Fruit fly (Drosophila melanogaster) whole organism, embryonic: ENCODE data around the gene CG17982.

Experiments
- Aef1 ChIP-seq: fragments of 200-800 bp; sonication (Bioruptor generic); IDR thresholded peaks from 3 replicates; pipeline ENCODE4 v1.3.6; 2022; ENCODE audit warnings: missing biosample characterization, missing genetic modification characterization
- CG11696 ChIP-seq: fragments of 200-800 bp; sonication (Bioruptor generic); IDR thresholded peaks from 2 replicates; pipeline ENCODE4 v1.3.6; 2022; ENCODE audit warnings: missing biosample characterization, missing genetic modification characterization
- CG1233 ChIP-seq: fragments of 200-800 bp; sonication (Bioruptor generic); optimal IDR thresholded peaks from 4 replicates; lab custom pipeline; 2018; ENCODE audit warnings: missing biosample characterization, mild to moderate bottlenecking, missing genetic modification characterization
- CG13287 ChIP-seq: fragments of 200-800 bp; sonication (Bioruptor generic); IDR thresholded peaks from 2 replicates; pipeline ENCODE4 v1.3.6; 2022; ENCODE audit warnings: missing biosample characterization, missing genetic modification characterization; ENCODE audit not compliant: partially characterized antibody
- CG1529 ChIP-seq: fragments of 200-800 bp; sonication (Bioruptor generic); optimal IDR thresholded peaks from 3 replicates; lab custom pipeline; 2018; ENCODE audit warnings: missing biosample characterization, missing genetic modification characterization
- CG16779 ChIP-seq: fragments of 200-800 bp; sonication (Bioruptor generic); IDR thresholded peaks from 2 replicates; pipeline ENCODE4 v1.3.6; 2022; ENCODE audit warnings: missing biosample characterization, missing genetic modification characterization
- CG17385 ChIP-seq: fragments of 200-800 bp; sonication (Bioruptor generic); optimal IDR thresholded peaks from 3 replicates; lab custom pipeline; 2018; ENCODE audit warnings: missing biosample characterization, mild to moderate bottlenecking, missing genetic modification characterization
- CG18619 ChIP-seq: fragments of 200-800 bp; sonication (Bioruptor generic); optimal IDR thresholded peaks from 3 replicates; lab custom pipeline; 2017; ENCODE audit warnings: missing biosample characterization, mild to moderate bottlenecking, missing genetic modification characterization
- CG2116 ChIP-seq: fragments of 200-800 bp; sonication (Bioruptor generic); optimal IDR thresholded peaks from 3 replicates; lab custom pipeline; 2018; ENCODE audit warnings: missing biosample characterization, mild to moderate bottlenecking, missing genetic modification characterization
- CG31224 ChIP-seq: fragments of 200-800 bp; sonication (Bioruptor generic); IDR thresholded peaks from 2 replicates; pipeline ENCODE4 v1.3.6; 2022; ENCODE audit warnings: missing biosample characterization, missing genetic modification characterization
- CG34422 ChIP-seq: fragments of 200-800 bp; sonication (Bioruptor generic); IDR thresholded peaks from 3 replicates; pipeline ENCODE4 v1.3.6; 2022; ENCODE audit warnings: missing biosample characterization, missing genetic modification characterization
- CG4360 ChIP-seq: fragments of 200-800 bp; sonication (Bioruptor generic); IDR thresholded peaks from 2 replicates; pipeline ENCODE4 v1.3.6; 2022; ENCODE audit warnings: missing biosample characterization, missing genetic modification characterization
- CG4617 ChIP-seq: fragments of 200-800 bp; sonication (Bioruptor generic); optimal IDR thresholded peaks from 3 replicates; lab custom pipeline; 2016; ENCODE audit warnings: missing biosample characterization, missing genetic modification characterization, borderline replicate concordance
- CG7372 ChIP-seq: fragments of 200-800 bp; sonication (Bioruptor generic); IDR thresholded peaks from 2 replicates; pipeline ENCODE4 v1.3.6; 2022; ENCODE audit warnings: missing biosample characterization, missing genetic modification characterization
- CG8924 ChIP-seq: fragments of 200-800 bp; optimal IDR thresholded peaks from 3 replicates; lab custom pipeline; 2019; ENCODE audit warnings: missing biosample characterization, mild to moderate bottlenecking, missing genetic modification characterization, moderate library complexity
- Doc3 ChIP-seq: fragments of 200-800 bp; sonication (Bioruptor generic); IDR thresholded peaks from 3 replicates; pipeline ENCODE4 v1.3.6; 2022; ENCODE audit warnings: missing biosample characterization, missing genetic modification characterization; ENCODE audit not compliant: partially characterized antibody
- Drgx ChIP-seq: fragments of 200-800 bp; sonication (Bioruptor generic); IDR thresholded peaks from 2 replicates; pipeline ENCODE4 v1.3.6; 2022; ENCODE audit warnings: missing biosample characterization, missing genetic modification characterization
- Elba2 ChIP-seq: fragments of 200-800 bp; sonication (Bioruptor generic); optimal IDR thresholded peaks from 3 replicates; lab custom pipeline; 2016; ENCODE audit warnings: missing biosample characterization, missing genetic modification characterization
- MESR4 ChIP-seq: fragments of 200-800 bp; sonication (Bioruptor generic); optimal IDR thresholded peaks from 2 replicates; lab custom pipeline; 2018; ENCODE audit warnings: missing biosample characterization, mild to moderate bottlenecking, missing genetic modification characterization, moderate library complexity
- Meics ChIP-seq: fragments of 200-800 bp; sonication (Bioruptor generic); optimal IDR thresholded peaks from 2 replicates; lab custom pipeline; 2017; ENCODE audit warnings: missing biosample characterization, mild to moderate bottlenecking, missing genetic modification characterization
- Opbp ChIP-seq: fragments of 200-800 bp; sonication (Bioruptor generic); IDR thresholded peaks from 3 replicates; pipeline ENCODE4 v1.3.6; 2022; ENCODE audit warnings: missing biosample characterization, missing genetic modification characterization; ENCODE audit not compliant: partially characterized antibody
- Scr ChIP-seq: fragments of 200-800 bp; sonication (Bioruptor generic); IDR thresholded peaks from 2 replicates; pipeline ENCODE4 v1.3.6; 2022; ENCODE audit warnings: missing biosample characterization, missing genetic modification characterization; ENCODE audit not compliant: partially characterized antibody
- YL-1 ChIP-seq: fragments of 200-800 bp; sonication (Bioruptor generic); optimal IDR thresholded peaks from 3 replicates; lab custom pipeline; 2017; ENCODE audit warnings: missing biosample characterization, mild to moderate bottlenecking, missing genetic modification characterization
- amos ChIP-seq: fragments of 200-800 bp; sonication (Bioruptor generic); IDR thresholded peaks from 2 replicates; pipeline ENCODE4 v1.3.6; 2022; ENCODE audit warnings: missing biosample characterization, missing genetic modification characterization; ENCODE audit not compliant: partially characterized antibody
- bsh ChIP-seq, 2 experiments: fragments of 200-800 bp; sonication (Bioruptor generic); optimal IDR thresholded peaks; 2 replicates each; lab custom pipeline; 2017 to 2018; ENCODE audit warnings: mild to moderate bottlenecking in 2 of 2, missing biosample characterization in 2 of 2, missing genetic modification characterization in 2 of 2, moderate library complexity in 1 of 2
- cg ChIP-seq: fragments of 200-800 bp; sonication (Bioruptor generic); optimal IDR thresholded peaks from 3 replicates; lab custom pipeline; 2019; ENCODE audit warnings: missing biosample characterization, mild to moderate bottlenecking, missing genetic modification characterization, moderate library complexity
- chinmo ChIP-seq: fragments of 200-800 bp; sonication (Bioruptor generic); IDR thresholded peaks from 4 replicates; pipeline ENCODE4 v1.3.6; 2022; ENCODE audit warnings: missing biosample characterization, missing genetic modification characterization; ENCODE audit not compliant: partially characterized antibody
- crol ChIP-seq: fragments of 200-800 bp; sonication (Bioruptor generic); IDR thresholded peaks from 2 replicates; pipeline ENCODE4 v1.3.6; 2022; ENCODE audit warnings: missing biosample characterization, missing genetic modification characterization
- dm ChIP-seq: fragments of 200-800 bp; sonication (Bioruptor generic); optimal IDR thresholded peaks from 3 replicates; lab custom pipeline; 2016; ENCODE audit warnings: missing biosample characterization, missing genetic modification characterization
- en ChIP-seq: fragments of 200-800 bp; sonication (Bioruptor generic); optimal IDR thresholded peaks from 2 replicates; lab custom pipeline; 2016; ENCODE audit warnings: missing biosample characterization, missing genetic modification characterization
- ewg ChIP-seq: fragments of 200-800 bp; sonication (Bioruptor generic); optimal IDR thresholded peaks from 3 replicates; lab custom pipeline; 2017; ENCODE audit warnings: mild to moderate bottlenecking, missing biosample characterization, missing genetic modification reagents, missing genetic modification characterization
- gem ChIP-seq: fragments of 200-800 bp; sonication (Bioruptor generic); optimal IDR thresholded peaks from 2 replicates; lab custom pipeline; 2019; ENCODE audit warnings: missing biosample characterization, mild to moderate bottlenecking, missing genetic modification characterization, moderate library complexity
- insv ChIP-seq, 2 experiments: fragments of 200-800 bp; sonication (Bioruptor generic); optimal IDR thresholded peaks; 3 replicates each; lab custom pipeline; 2016 to 2018; ENCODE audit warnings: missing biosample characterization in 2 of 2, missing genetic modification characterization in 2 of 2
- jing ChIP-seq: fragments of 200-800 bp; sonication (Bioruptor generic); optimal IDR thresholded peaks from 2 replicates; lab custom pipeline; 2018; ENCODE audit warnings: missing biosample characterization, mild to moderate bottlenecking, missing genetic modification characterization
- kni ChIP-seq: fragments of 200-800 bp; sonication (Bioruptor generic); optimal IDR thresholded peaks from 3 replicates; lab custom pipeline; 2017; ENCODE audit warnings: mild to moderate bottlenecking, missing biosample characterization, missing genetic modification reagents, missing genetic modification characterization
- knrl ChIP-seq: fragments of 200-800 bp; sonication (Bioruptor generic); IDR thresholded peaks from 3 replicates; pipeline ENCODE4 v1.3.6; 2022; ENCODE audit warnings: missing biosample characterization, missing genetic modification characterization; ENCODE audit not compliant: partially characterized antibody
- lab ChIP-seq: fragments of 200-800 bp; sonication (Bioruptor generic); optimal IDR thresholded peaks from 3 replicates; lab custom pipeline; 2017; ENCODE audit warnings: missing biosample characterization, missing genetic modification characterization, mild to moderate bottlenecking, moderate library complexity, missing genetic modification reagents
- lmd ChIP-seq: fragments of 200-800 bp; sonication (Bioruptor generic); IDR thresholded peaks from 2 replicates; pipeline ENCODE4 v1.3.6; 2022; ENCODE audit warnings: missing biosample characterization, missing genetic modification characterization
- nom ChIP-seq: fragments of 200-800 bp; sonication (Bioruptor generic); optimal IDR thresholded peaks from 2 replicates; lab custom pipeline; 2017; ENCODE audit warnings: missing biosample characterization, missing genetic modification characterization, mild to moderate bottlenecking, moderate library complexity, missing genetic modification reagents
- oc ChIP-seq: fragments of 200-800 bp; sonication (Bioruptor generic); optimal IDR thresholded peaks from 2 replicates; lab custom pipeline; 2018; ENCODE audit warnings: missing biosample characterization, mild to moderate bottlenecking, missing genetic modification characterization, moderate library complexity
- row ChIP-seq: fragments of 200-800 bp; sonication (Bioruptor generic); IDR thresholded peaks from 3 replicates; pipeline ENCODE4 v1.3.6; 2022; ENCODE audit warnings: missing biosample characterization, missing genetic modification characterization
- sim ChIP-seq: fragments of 200-800 bp; sonication (Bioruptor generic); IDR thresholded peaks from 2 replicates; pipeline ENCODE4 v1.3.6; 2022; ENCODE audit warnings: missing biosample characterization, missing genetic modification characterization
- toy ChIP-seq: fragments of 200-800 bp; sonication (Bioruptor generic); IDR thresholded peaks from 2 replicates; pipeline ENCODE4 v1.3.6; 2022; ENCODE audit warnings: missing biosample characterization, missing genetic modification characterization
- tx ChIP-seq: fragments of 200-800 bp; sonication (Bioruptor generic); optimal IDR thresholded peaks from 2 replicates; lab custom pipeline; 2016; ENCODE audit warnings: missing biosample characterization, missing genetic modification characterization

The CG17982 gene

dm6 chrX:8176291-8177029 is 32.8 kb upstream of the CG17982 start:
- TF ChIP-seq gem (tag; lab: Kevin White, UChicago) (no peak), insv (GFP tag; optimal IDR thresholded peaks at IDR 0.05; lab: Kevin White, UChicago) (no peak), CG13287 (GFP tag; lab: Robert Waterston, UW) (0 out of 2 replicates have a peak, but pooled peaks have one; percentile 20), Opbp (GFP tag; lab: Robert Waterston, UW) (no peak), bsh (GFP tag; optimal IDR thresholded peaks at IDR 0.05; lab: Kevin White, UChicago) (peak in 1 of 2 experiments; percentile 31), CG17385 (GFP tag; lab: Kevin White, UChicago) (peak; percentile 89), Drgx (GFP tag; lab: Robert Waterston, UW) (no peak), toy (GFP tag; lab: Robert Waterston, UW) (no peak), Aef1 (GFP tag; lab: Robert Waterston, UW) (peak; percentile 41; the same call in 2 of the 3 replicates), row (GFP tag; lab: Robert Waterston, UW) (0 out of 3 replicates have a peak, but pooled peaks have one; percentile 19), YL-1 (GFP tag; lab: Kevin White, UChicago) (peak; percentile 29), MESR4 (peak; percentile 79), amos (GFP tag; lab: Robert Waterston, UW) (peak; percentile 45; the same call in 1 of the 2 replicates), CG34422 (GFP tag; lab: Robert Waterston, UW) (peak; percentile 26; the same call in 1 of the 3 replicates), CG18619 (GFP tag; lab: Kevin White, UChicago) (no peak), CG11696 (GFP tag; lab: Robert Waterston, UW) (no peak), CG16779 (GFP tag; lab: Robert Waterston, UW) (no peak), CG1529 (GFP tag; lab: Kevin White, UChicago) (no peak), CG7372 (GFP tag; lab: Robert Waterston, UW) (no peak), oc (no peak), CG31224 (GFP tag; lab: Robert Waterston, UW) (no peak), CG1233 (GFP tag; lab: Kevin White, UChicago) (no peak), cg (peak; percentile 74), crol (GFP tag; lab: Robert Waterston, UW) (peak; percentile 29; the same call in 1 of the 2 replicates), jing (GFP tag; lab: Kevin White, UChicago) (no peak), Meics (GFP tag; lab: Kevin White, UChicago) (no peak), lab (no peak), lmd (GFP tag; lab: Robert Waterston, UW) (no peak), chinmo (GFP tag; lab: Robert Waterston, UW) (0 out of 4 replicates have a peak, but pooled peaks have one; percentile 41), CG4617 (peak; percentile 24), ewg (GFP tag; lab: Kevin White, UChicago) (no peak), Doc3 (GFP tag; lab: Robert Waterston, UW) (no peak), kni (GFP tag; lab: Kevin White, UChicago) (peak; percentile 26), CG2116 (GFP tag; lab: Kevin White, UChicago) (peak; percentile 77), en (GFP tag; lab: Kevin White, UChicago) (no peak), CG8924 (peak; percentile 5), tx (GFP tag; lab: Kevin White, UChicago) (no peak), sim (GFP tag; lab: Robert Waterston, UW) (no peak), Scr (GFP tag; lab: Robert Waterston, UW) (peak; percentile 43; the same call in 1 of the 2 replicates), nom (peak; percentile 58), Elba2 (GFP tag; lab: Kevin White, UChicago) (peak; percentile 16), dm (peak; percentile 11), CG4360 (GFP tag; lab: Robert Waterston, UW) (peak; percentile 86), knrl (GFP tag; lab: Robert Waterston, UW) (peak; percentile 55; the same call in 2 of the 3 replicates)
